Worm (Caenorhabditis elegans) whole organism, L1 larva: ENCODE measurements around the gene F53C3.3.

Experiments
- C04F5.9 ChIP-seq: sonication (generic microtip); optimal IDR thresholded peaks from 2 replicates; lab custom pipeline; 2016; ENCODE audit warnings: missing genetic modification characterization, missing compliant biosample characterization
- C34B4.2 ChIP-seq: sonication (generic microtip); optimal IDR thresholded peaks from 2 replicates; lab custom pipeline; 2017; ENCODE audit warnings: mild to moderate bottlenecking, missing genetic modification characterization, missing compliant biosample characterization
- F16B12.6 ChIP-seq: fragments of 150-350 bp; optimal IDR thresholded peaks from 2 replicates; lab custom pipeline; 2014; ENCODE audit warnings: missing biosample characterization, missing genetic modification characterization
- aly-2 ChIP-seq: fragments of 150-350 bp; optimal IDR thresholded peaks from 2 replicates; lab custom pipeline; 2014; ENCODE audit warnings: missing biosample characterization, missing genetic modification characterization
- ama-1 ChIP-seq: fragments of 150-350 bp; optimal IDR thresholded peaks from 2 replicates; lab custom pipeline; 2014
- ceh-88 ChIP-seq: fragments of 200-800 bp; sonication (Bioruptor generic); IDR thresholded peaks from 2 replicates; pipeline ENCODE4 v1.3.6; 2022; ENCODE audit warnings: missing genetic modification characterization, missing compliant biosample characterization
- dsc-1 ChIP-seq: sonication (generic microtip); optimal IDR thresholded peaks from 2 replicates; lab custom pipeline; 2016; ENCODE audit warnings: mild to moderate bottlenecking, missing genetic modification characterization, missing compliant biosample characterization
- egl-13 ChIP-seq: sonication (generic microtip); optimal IDR thresholded peaks from 2 replicates; lab custom pipeline; 2016; ENCODE audit warnings: missing genotype, missing genetic modification reagents, missing genetic modification characterization, missing compliant biosample characterization
- ets-5 ChIP-seq: fragments of 200-800 bp; sonication (Bioruptor generic); IDR thresholded peaks from 2 replicates; pipeline ENCODE4 v1.3.6; 2022; ENCODE audit warnings: missing genetic modification characterization, missing compliant biosample characterization
- fkh-10 ChIP-seq: sonication (generic microtip); optimal IDR thresholded peaks from 2 replicates; lab custom pipeline; 2017; ENCODE audit warnings: missing biosample characterization, missing genetic modification reagents, missing genetic modification characterization
- fkh-4 ChIP-seq: sonication (generic microtip); optimal IDR thresholded peaks from 2 replicates; lab custom pipeline; 2016; ENCODE audit warnings: missing compliant biosample characterization, missing genetic modification characterization, borderline replicate concordance
- fos-1 ChIP-seq: fragments of 150-350 bp; optimal IDR thresholded peaks from 2 replicates; lab custom pipeline; 2014; ENCODE audit warnings: missing biosample characterization, missing genetic modification characterization
- hlh-4 ChIP-seq: sonication (generic microtip); optimal IDR thresholded peaks from 2 replicates; lab custom pipeline; 2016; ENCODE audit warnings: mild to moderate bottlenecking, missing genetic modification characterization, missing compliant biosample characterization
- hpl-2 ChIP-seq: fragments of 150-350 bp; optimal IDR thresholded peaks from 2 replicates; lab custom pipeline; 2014; ENCODE audit warnings: missing biosample characterization, missing genetic modification reagents, missing genetic modification characterization
- lin-35 ChIP-seq, 2 experiments: fragments of 150-350 bp; optimal IDR thresholded peaks; 2 replicates each; lab custom pipeline; 2014; ENCODE audit warnings: missing biosample characterization in 2 of 2, missing genetic modification characterization in 2 of 2, missing genetic modification reagents in 2 of 2
- lin-39 ChIP-seq: fragments of 150-350 bp; optimal IDR thresholded peaks from 2 replicates; lab custom pipeline; 2014; ENCODE audit warnings: missing biosample characterization, missing genetic modification reagents, missing genetic modification characterization
- mdl-1 ChIP-seq, 2 experiments: fragments of 150-350 bp; optimal IDR thresholded peaks; 2 replicates each; lab custom pipeline; 2014 to 2017; ENCODE audit warnings: missing biosample characterization in 2 of 2, missing genetic modification characterization in 2 of 2, inconsistent platforms in 1 of 2
- mep-1 ChIP-seq: fragments of 150-350 bp; optimal IDR thresholded peaks from 2 replicates; lab custom pipeline; 2014; ENCODE audit warnings: missing biosample characterization, missing genetic modification characterization
- nhr-12 ChIP-seq: sonication (generic microtip); optimal IDR thresholded peaks from 2 replicates; lab custom pipeline; 2017; ENCODE audit warnings: missing biosample characterization, missing genetic modification characterization
- nhr-20 ChIP-seq: sonication (generic microtip); optimal IDR thresholded peaks from 2 replicates; lab custom pipeline; 2016; ENCODE audit warnings: mild to moderate bottlenecking, missing genetic modification characterization, missing compliant biosample characterization
- nhr-237 ChIP-seq: fragments of 150-350 bp; optimal IDR thresholded peaks from 2 replicates; lab custom pipeline; 2014; ENCODE audit warnings: missing biosample characterization, missing genetic modification characterization
- nhr-47 ChIP-seq: sonication (generic microtip); optimal IDR thresholded peaks from 2 replicates; lab custom pipeline; 2016; ENCODE audit warnings: mild to moderate bottlenecking, missing genetic modification characterization, moderate library complexity, missing compliant biosample characterization
- nhr-71 ChIP-seq: sonication (generic microtip); optimal IDR thresholded peaks from 2 replicates; lab custom pipeline; 2016; ENCODE audit warnings: mild to moderate bottlenecking, missing genetic modification characterization, moderate library complexity, missing compliant biosample characterization
- nhr-85 ChIP-seq: sonication (generic microtip); peaks from one replicate; lab custom pipeline; 2016; ENCODE audit warnings: missing genetic modification characterization, inconsistent platforms, missing compliant biosample characterization
- pag-3 ChIP-seq: sonication (generic microtip); optimal IDR thresholded peaks from 2 replicates; lab custom pipeline; 2017; ENCODE audit warnings: missing genetic modification characterization, mild to moderate bottlenecking, missing compliant biosample characterization, antibody characterized with exemption, borderline replicate concordance; ENCODE audit not compliant: insufficient read depth
- rnt-1 ChIP-seq: sonication (generic microtip); optimal IDR thresholded peaks from 2 replicates; lab custom pipeline; 2016; ENCODE audit warnings: mild to moderate bottlenecking, missing genetic modification characterization, moderate library complexity, missing compliant biosample characterization
- snu-23 ChIP-seq: sonication (generic microtip); optimal IDR thresholded peaks from 2 replicates; lab custom pipeline; 2016; ENCODE audit warnings: missing genetic modification characterization, missing compliant biosample characterization
- sox-4 ChIP-seq: sonication (generic microtip); optimal IDR thresholded peaks from 2 replicates; lab custom pipeline; 2016; ENCODE audit warnings: missing genetic modification characterization, missing compliant biosample characterization
- sup-37 ChIP-seq: fragments of 200-800 bp; sonication (Bioruptor generic); optimal IDR thresholded peaks from 2 replicates; lab custom pipeline; 2018; ENCODE audit warnings: mild to moderate bottlenecking, missing genetic modification characterization, missing compliant biosample characterization
- swsn-7 ChIP-seq: sonication (generic microtip); optimal IDR thresholded peaks from 2 replicates; lab custom pipeline; 2016; ENCODE audit warnings: missing genetic modification characterization, missing compliant biosample characterization
- unc-130 ChIP-seq: fragments of 150-350 bp; optimal IDR thresholded peaks from 2 replicates; lab custom pipeline; 2017; ENCODE audit warnings: missing biosample characterization, missing genetic modification characterization, inconsistent platforms
- unc-30 ChIP-seq: sonication (generic microtip); optimal IDR thresholded peaks from 2 replicates; lab custom pipeline; 2017; ENCODE audit warnings: missing biosample characterization, missing genetic modification characterization
- unc-62 ChIP-seq: fragments of 150-350 bp; optimal IDR thresholded peaks from 2 replicates; lab custom pipeline; 2014; ENCODE audit warnings: missing biosample characterization, missing genetic modification reagents, missing genetic modification characterization
- unc-86 ChIP-seq: sonication (generic microtip); optimal IDR thresholded peaks from 2 replicates; lab custom pipeline; 2016; ENCODE audit warnings: missing genetic modification characterization, missing compliant biosample characterization
- unc-98 ChIP-seq: fragments of 200-800 bp; sonication (Bioruptor generic); IDR thresholded peaks from 2 replicates; pipeline ENCODE4 v1.3.6; 2022; ENCODE audit warnings: missing genetic modification characterization, missing compliant biosample characterization
- vab-15 ChIP-seq: sonication (generic microtip); optimal IDR thresholded peaks from 2 replicates; lab custom pipeline; 2017; ENCODE audit warnings: missing genotype, mild to moderate bottlenecking, missing genetic modification characterization, missing compliant biosample characterization
- xbp-1 ChIP-seq: sonication (generic microtip); optimal IDR thresholded peaks from 2 replicates; lab custom pipeline; 2016; ENCODE audit warnings: missing genetic modification characterization, missing compliant biosample characterization
- zag-1 ChIP-seq: fragments of 150-350 bp; optimal IDR thresholded peaks from 2 replicates; lab custom pipeline; 2014; ENCODE audit warnings: missing biosample characterization, missing genetic modification characterization
- ztf-4 ChIP-seq: fragments of 150-350 bp; optimal IDR thresholded peaks from 2 replicates; lab custom pipeline; 2014; ENCODE audit warnings: missing biosample characterization, missing genetic modification characterization

Gene F53C3.3

DNA sequence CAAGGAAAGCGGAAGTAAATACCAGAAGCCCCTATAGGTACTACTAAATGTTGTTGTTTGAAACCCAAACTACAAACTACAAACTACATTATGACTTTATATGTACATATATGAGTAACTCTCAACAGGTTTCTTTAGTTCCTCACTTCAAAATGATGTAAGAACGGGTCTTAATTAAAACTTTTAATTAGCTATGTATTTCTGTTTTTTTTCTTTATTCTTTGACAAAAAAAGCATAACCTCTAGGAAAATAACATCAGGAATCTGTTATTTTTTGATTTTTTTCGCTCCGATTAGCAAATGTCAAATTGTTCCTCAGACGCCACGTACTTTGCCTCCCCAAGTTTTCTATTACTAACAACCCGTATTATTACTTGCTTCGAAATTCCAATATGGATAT, 24.3 kb upstream of the F53C3.3 start, which contains the start of gene srh-250 (continued):
- no peak for TF ChIP-seq nhr-237 (tag; lab: Kevin White, UChicago)
- no peak for TF ChIP-seq egl-13
- no peak for TF ChIP-seq C34B4.2 (tag; lab: Kevin White, UChicago)
- no peak for TF ChIP-seq hpl-2
- no peak for TF ChIP-seq ztf-4
- TF ChIP-seq, all 84 proteins: peak for 0

DNA sequence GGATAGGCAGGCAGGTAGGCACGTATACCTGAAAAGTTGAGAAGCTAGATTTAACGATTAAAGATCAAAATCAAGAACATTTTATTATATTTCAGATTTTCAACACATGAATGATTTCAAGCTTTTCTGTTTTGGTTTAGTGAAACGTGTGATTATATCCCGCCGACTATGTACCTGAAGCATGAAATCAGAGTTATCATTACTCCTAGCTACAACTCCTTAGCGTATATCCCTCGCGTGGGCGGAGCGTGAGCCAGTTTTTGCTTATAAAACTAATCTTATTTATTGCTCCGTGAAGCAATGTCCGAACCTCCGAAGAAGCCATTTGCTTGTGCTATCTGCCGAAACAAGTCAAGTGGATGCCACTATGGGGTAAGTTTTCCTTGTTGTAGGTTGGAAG, 22.7 kb upstream of the F53C3.3 start, which contains the start of gene nhr-166:
nhr-166 (plus strand) TSS at position 301 of the 400 bp plus-strand sequence.
- TF ChIP-seq unc-130 (no peak), egl-13 (no peak), fkh-4 (tag; lab: Kevin White, UChicago) (no peak), lin-35 (GFP tag; optimal IDR thresholded peaks at IDR 0.05; lab: Kevin White, UChicago) (no peak), nhr-85 (tag; lab: Kevin White, UChicago) (no peak), unc-30 (tag; lab: Kevin White, UChicago) (no peak), fos-1 (tag; lab: Kevin White, UChicago) (no peak), nhr-12 (no peak), rnt-1 (tag; lab: Kevin White, UChicago) (no peak), ama-1 (lab: Kevin White, UChicago) (no peak)
- TF ChIP-seq, all 84 proteins: peak for 0

DNA sequence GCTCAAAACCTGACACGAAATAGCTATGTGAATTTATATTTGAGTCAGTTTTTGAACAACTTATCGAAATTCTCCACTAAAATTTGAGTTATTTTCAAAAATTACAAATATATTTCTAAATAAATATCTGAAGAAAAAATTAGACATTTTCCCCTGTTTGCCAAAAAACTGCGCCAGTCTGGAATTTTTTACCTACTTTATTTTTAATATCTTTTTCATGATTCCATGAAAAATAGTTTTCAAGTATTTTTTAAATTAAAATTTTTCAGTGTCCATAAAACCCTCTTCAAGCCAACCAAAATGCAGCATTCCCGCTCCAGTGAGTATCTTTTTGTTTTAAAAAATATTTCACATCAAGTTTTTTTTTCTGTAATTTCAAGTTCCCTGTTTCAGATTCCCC, 11.5 kb upstream of the F53C3.3 start, which contains the start of gene F53C3.8:
F53C3.8 (plus strand) TSS at position 301 of the 400 bp plus-strand sequence.
- TF ChIP-seq nhr-237 (tag; lab: Kevin White, UChicago), result no peak
- TF ChIP-seq sox-4, result no peak
- TF ChIP-seq nhr-47 (tag; lab: Kevin White, UChicago), result no peak
- TF ChIP-seq hlh-4, result no peak
- TF ChIP-seq unc-130, result no peak
- no peak for TF ChIP-seq mep-1 (tag; lab: Kevin White, UChicago)
- no peak for TF ChIP-seq zag-1 (tag; lab: Kevin White, UChicago)
- TF ChIP-seq mdl-1 (tag; optimal IDR thresholded peaks at IDR 0.05; lab: Kevin White, UChicago), result no peak
- TF ChIP-seq ztf-4, result no peak
- TF ChIP-seq rnt-1 (tag; lab: Kevin White, UChicago), result no peak
- no peak for TF ChIP-seq vab-15 (tag; lab: Kevin White, UChicago)
- TF ChIP-seq fkh-4 (tag; lab: Kevin White, UChicago), result no peak
- no peak for TF ChIP-seq fos-1 (tag; lab: Kevin White, UChicago)
- no peak for TF ChIP-seq unc-98
- TF ChIP-seq C04F5.9, result no peak
- TF ChIP-seq snu-23 (GFP tag; lab: Kevin White, UChicago), result no peak
- TF ChIP-seq unc-62, result no peak
- TF ChIP-seq swsn-7 (tag; lab: Kevin White, UChicago), result no peak
- no peak for TF ChIP-seq ceh-88 (GFP tag; lab: Robert Waterston, UW)

DNA sequence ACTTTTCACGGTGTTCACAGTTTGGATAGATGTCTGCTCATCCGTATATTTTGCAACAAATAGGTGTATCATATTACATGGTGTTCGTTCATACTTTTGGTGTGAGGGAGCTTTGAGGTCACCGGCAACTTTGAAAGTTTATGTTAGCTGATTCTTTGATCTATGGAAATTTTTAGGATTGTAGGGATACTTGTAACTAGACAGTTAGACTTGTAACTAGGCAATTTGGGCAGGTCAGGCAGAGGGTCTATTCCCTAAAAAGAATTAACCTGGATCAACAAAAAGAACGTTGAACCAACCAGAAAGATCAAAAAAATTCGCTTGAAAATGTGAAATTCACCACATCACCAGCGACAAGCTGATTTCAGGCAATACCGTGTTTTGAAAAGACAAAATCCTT, 8.7 kb upstream of the F53C3.3 start:
- TF ChIP-seq aly-2, result no peak
- TF ChIP-seq nhr-20 (tag; lab: Kevin White, UChicago), result no peak
- no peak for TF ChIP-seq mep-1 (tag; lab: Kevin White, UChicago)
- TF ChIP-seq lin-39, result no peak
- no peak for TF ChIP-seq nhr-71 (tag; lab: Kevin White, UChicago)
- no peak for TF ChIP-seq unc-130
- no peak for TF ChIP-seq pag-3 (tag; lab: Kevin White, UChicago)
- no peak for TF ChIP-seq sup-37 (GFP tag; lab: Kevin White, UChicago)
- TF ChIP-seq F16B12.6 (tag; lab: Kevin White, UChicago), result no peak
- TF ChIP-seq xbp-1 (tag; lab: Kevin White, UChicago), result no peak
- no peak for TF ChIP-seq unc-86 (tag; lab: Kevin White, UChicago)
- no peak for TF ChIP-seq snu-23 (GFP tag; lab: Kevin White, UChicago)
- TF ChIP-seq ets-5 (GFP tag; lab: Robert Waterston, UW), result no peak
- no peak for TF ChIP-seq fkh-10
- TF ChIP-seq dsc-1, result no peak
